Fruit fly (Drosophila melanogaster): ENCODE measurements around the gene S-Lap2.

The S-Lap2 gene

DNA sequence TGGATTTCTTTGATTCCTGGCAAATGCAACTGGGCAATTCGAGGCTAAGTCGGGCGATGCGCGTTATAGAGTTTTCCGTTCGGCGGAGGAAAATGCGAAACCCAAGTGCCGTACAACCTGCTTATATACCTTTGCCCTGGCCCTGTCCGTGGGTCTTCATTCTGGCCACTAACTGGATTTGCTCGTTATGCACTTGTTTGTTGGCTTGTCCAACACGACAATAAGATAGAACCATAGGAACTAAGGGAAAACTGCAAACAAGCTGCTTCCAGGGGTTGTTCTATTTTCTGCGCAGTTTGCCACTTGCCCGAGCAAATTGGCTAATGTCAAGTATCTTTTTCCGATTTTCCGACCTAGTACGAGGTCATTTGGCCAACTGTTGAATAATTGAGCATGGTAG is 29.1 kb downstream of the S-Lap2 start, which contains the start of gene Arr2:
Gene Arr2 (minus strand): TSS at position 101 of the 400 bp plus-strand sequence.
- TF ChIP-seq Myc (optimal IDR thresholded peaks at IDR 0.05): no peak
- TF ChIP-seq psq (optimal IDR thresholded peaks at IDR 0.05): no peak
- no peak for TF ChIP-seq h (optimal IDR thresholded peaks at IDR 0.05)
- no peak for TF ChIP-seq ttk (optimal IDR thresholded peaks at IDR 0.05)
- TF ChIP-seq insv (optimal IDR thresholded peaks at IDR 0.05): no peak
- TF ChIP-seq Sin3A (optimal IDR thresholded peaks at IDR 0.05): no peak

- TF ChIP-seq psq (optimal IDR thresholded peaks at IDR 0.05) (no peak), Myc (optimal IDR thresholded peaks at IDR 0.05) (no peak), h (optimal IDR thresholded peaks at IDR 0.05) (no peak), Sin3A (optimal IDR thresholded peaks at IDR 0.05) (no peak), ttk (optimal IDR thresholded peaks at IDR 0.05) (no peak), insv (optimal IDR thresholded peaks at IDR 0.05) (no peak)
Measured at dm6 chr3L:8651876-8652571, 32.3 kb downstream of the S-Lap2 start.

DNA sequence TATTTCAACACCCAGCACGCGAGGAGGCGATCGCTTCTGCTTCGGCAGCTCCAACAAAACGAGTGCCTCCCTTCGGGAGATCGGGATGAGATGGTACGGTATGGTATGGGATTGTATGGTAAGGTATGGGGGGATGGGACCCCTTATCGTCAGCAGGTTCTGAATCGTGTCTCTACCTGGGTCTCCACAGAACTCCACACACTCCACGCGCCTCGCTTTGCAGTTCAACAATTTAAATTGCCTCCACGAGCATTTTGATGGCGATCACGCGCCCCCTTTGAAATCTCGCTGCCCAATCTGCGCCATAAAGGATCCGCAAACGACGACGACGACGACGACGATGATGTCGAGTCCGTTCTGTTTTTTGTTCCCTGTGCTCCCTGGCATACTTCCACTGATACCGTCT is 32.9 kb downstream of the S-Lap2 start:
- no peak for TF ChIP-seq insv (optimal IDR thresholded peaks at IDR 0.05)
- TF ChIP-seq ttk (optimal IDR thresholded peaks at IDR 0.05): no peak
- TF ChIP-seq h (optimal IDR thresholded peaks at IDR 0.05): no peak
- TF ChIP-seq psq (optimal IDR thresholded peaks at IDR 0.05): no peak
- no peak for TF ChIP-seq Sin3A (optimal IDR thresholded peaks at IDR 0.05)
- no peak for TF ChIP-seq Myc (optimal IDR thresholded peaks at IDR 0.05)

DNA sequence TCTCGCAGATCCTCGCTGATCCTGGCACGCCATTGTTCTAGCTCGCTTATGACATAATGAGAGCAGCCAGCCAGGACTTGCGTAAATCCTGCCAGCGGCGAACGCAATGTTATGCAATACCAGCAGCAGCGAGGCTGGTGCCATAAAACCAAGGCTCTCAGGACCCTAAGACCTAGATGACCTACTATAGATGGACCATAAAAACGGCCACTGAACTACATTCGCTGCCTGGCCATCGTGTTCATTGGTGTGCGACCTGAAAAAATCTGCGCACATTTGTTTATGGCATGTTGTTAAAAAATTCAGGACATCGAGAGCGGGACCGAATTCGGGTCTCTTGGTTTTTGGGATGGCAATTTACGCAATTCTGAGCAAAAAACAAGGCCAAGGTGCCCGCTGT is 33.9 kb downstream of the S-Lap2 start:
- TF ChIP-seq insv (optimal IDR thresholded peaks at IDR 0.05) (no peak), psq (optimal IDR thresholded peaks at IDR 0.05) (no peak), h (optimal IDR thresholded peaks at IDR 0.05) (no peak), Myc (optimal IDR thresholded peaks at IDR 0.05) (no peak), Sin3A (optimal IDR thresholded peaks at IDR 0.05) (no peak), ttk (optimal IDR thresholded peaks at IDR 0.05) (no peak)

- TF ChIP-seq Sin3A (optimal IDR thresholded peaks at IDR 0.05) (no peak), h (optimal IDR thresholded peaks at IDR 0.05) (no peak), ttk (optimal IDR thresholded peaks at IDR 0.05) (no peak), psq (optimal IDR thresholded peaks at IDR 0.05) (no peak), Myc (optimal IDR thresholded peaks at IDR 0.05) (no peak), insv (optimal IDR thresholded peaks at IDR 0.05) (no peak)
Measured at dm6 chr3L:8655217-8655896, 35.7 kb downstream of the S-Lap2 start.

DNA sequence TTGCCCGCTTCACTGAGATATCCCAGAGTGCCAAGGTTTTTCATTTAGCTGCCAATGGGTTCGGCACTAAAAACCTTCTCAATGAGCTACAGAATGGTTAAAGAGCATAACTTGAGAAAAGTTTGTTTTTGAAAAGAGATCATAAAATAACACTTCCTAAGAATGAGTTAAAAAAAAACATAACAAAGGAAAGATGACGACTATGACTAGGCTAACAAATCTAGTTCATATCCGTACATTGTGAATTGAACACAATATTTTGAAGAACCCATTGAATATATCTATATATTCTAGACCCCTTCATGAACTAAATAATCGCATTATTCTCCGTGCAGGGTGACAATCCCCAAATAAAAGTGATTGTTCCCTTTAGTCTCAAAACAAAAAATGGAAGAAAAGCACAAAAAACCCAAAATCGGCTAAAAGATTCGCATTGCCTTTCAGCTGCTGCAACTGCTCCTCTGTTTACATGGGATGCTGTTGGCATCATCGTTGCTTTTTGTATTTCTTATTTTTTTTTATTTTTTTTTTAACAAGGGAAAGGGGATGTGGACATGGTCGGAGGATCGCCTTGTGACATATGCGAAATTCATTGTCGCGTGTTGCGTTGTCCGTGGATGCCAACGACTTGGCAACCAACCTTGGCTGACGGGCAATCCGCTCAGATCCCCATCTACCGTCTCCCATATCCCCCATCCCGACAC is 37.2 kb downstream of the S-Lap2 start:
- no peak for TF ChIP-seq insv (optimal IDR thresholded peaks at IDR 0.05)
- TF ChIP-seq h (optimal IDR thresholded peaks at IDR 0.05): no peak
- no peak for TF ChIP-seq Sin3A (optimal IDR thresholded peaks at IDR 0.05)

- TF ChIP-seq insv (optimal IDR thresholded peaks at IDR 0.05) (no peak), ttk (optimal IDR thresholded peaks at IDR 0.05) (no peak), psq (optimal IDR thresholded peaks at IDR 0.05) (no peak), Myc (optimal IDR thresholded peaks at IDR 0.05) (no peak), Sin3A (optimal IDR thresholded peaks at IDR 0.05) (no peak), h (optimal IDR thresholded peaks at IDR 0.05) (no peak)
Measured at dm6 chr3L:8657429-8657754, 37.7 kb downstream of the S-Lap2 start.

DNA sequence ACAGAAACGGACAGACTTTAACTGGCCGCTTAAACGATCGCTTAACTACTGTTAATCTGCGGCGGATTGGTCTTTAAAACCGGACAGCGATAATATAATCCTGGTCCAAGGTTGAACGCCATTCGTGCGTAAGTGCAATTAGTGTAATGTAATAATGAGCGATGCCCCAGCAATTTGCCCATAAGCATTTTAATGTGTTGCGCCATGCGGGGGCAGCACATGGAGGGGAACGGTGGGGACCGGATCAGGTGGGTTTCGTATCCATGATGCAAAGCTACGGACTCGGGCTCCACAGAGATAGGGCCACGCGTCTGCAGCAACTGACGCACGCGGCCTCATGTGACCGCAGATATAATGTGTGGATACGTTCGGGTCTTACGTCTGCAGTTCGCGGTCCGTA is 38.1 kb downstream of the S-Lap2 start:
- TF ChIP-seq ttk (optimal IDR thresholded peaks at IDR 0.05) (no peak), Myc (optimal IDR thresholded peaks at IDR 0.05) (no peak), psq (optimal IDR thresholded peaks at IDR 0.05) (no peak), h (optimal IDR thresholded peaks at IDR 0.05) (no peak), insv (optimal IDR thresholded peaks at IDR 0.05) (no peak), Sin3A (optimal IDR thresholded peaks at IDR 0.05) (no peak)

DNA sequence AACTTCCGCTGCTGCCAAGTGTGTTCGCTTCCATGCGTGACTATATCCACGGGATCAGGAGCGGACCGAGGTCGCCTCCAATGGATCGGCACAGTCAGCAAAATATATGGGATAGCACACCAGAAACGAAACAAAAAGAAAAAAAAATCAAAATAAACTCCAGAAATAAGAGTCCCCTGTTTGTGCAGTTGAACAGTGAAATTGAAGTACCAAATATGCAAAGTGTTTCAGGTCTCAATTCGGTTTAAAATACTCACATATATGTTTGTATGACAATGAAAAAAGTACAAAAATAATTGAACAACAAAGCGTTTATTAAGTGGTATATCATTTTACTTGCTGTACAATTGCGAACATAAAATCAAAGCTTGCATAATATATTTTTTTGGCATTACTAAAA is 39.9 kb downstream of the S-Lap2 start:
- TF ChIP-seq Sin3A (optimal IDR thresholded peaks at IDR 0.05): no peak
- TF ChIP-seq h (optimal IDR thresholded peaks at IDR 0.05): no peak
- TF ChIP-seq insv (optimal IDR thresholded peaks at IDR 0.05): no peak
- TF ChIP-seq psq (optimal IDR thresholded peaks at IDR 0.05): no peak
- TF ChIP-seq Myc (optimal IDR thresholded peaks at IDR 0.05): no peak

DNA sequence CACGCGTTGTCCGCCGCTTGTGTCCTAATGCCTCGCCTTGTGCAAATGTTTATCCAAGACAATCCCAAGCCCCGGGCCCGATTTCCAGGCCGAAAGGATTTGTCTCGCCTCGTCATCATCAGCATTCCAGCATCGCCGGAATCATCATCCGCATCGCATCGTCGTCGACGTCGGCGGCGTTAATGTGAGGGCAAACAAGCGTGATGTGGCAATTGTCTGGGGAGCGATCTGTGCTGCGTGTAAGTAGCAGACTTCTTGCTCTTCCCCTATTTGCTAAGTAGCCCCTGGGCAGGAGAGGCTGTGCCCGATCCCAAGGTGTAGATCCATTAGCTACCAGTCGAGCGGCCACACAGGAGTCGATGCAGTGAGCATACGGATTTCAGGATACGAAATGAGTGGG is 41.1 kb downstream of the S-Lap2 start:
- TF ChIP-seq ttk (optimal IDR thresholded peaks at IDR 0.05) (no peak), psq (optimal IDR thresholded peaks at IDR 0.05) (no peak), h (optimal IDR thresholded peaks at IDR 0.05) (no peak), Myc (optimal IDR thresholded peaks at IDR 0.05) (no peak), Sin3A (optimal IDR thresholded peaks at IDR 0.05) (no peak)

DNA sequence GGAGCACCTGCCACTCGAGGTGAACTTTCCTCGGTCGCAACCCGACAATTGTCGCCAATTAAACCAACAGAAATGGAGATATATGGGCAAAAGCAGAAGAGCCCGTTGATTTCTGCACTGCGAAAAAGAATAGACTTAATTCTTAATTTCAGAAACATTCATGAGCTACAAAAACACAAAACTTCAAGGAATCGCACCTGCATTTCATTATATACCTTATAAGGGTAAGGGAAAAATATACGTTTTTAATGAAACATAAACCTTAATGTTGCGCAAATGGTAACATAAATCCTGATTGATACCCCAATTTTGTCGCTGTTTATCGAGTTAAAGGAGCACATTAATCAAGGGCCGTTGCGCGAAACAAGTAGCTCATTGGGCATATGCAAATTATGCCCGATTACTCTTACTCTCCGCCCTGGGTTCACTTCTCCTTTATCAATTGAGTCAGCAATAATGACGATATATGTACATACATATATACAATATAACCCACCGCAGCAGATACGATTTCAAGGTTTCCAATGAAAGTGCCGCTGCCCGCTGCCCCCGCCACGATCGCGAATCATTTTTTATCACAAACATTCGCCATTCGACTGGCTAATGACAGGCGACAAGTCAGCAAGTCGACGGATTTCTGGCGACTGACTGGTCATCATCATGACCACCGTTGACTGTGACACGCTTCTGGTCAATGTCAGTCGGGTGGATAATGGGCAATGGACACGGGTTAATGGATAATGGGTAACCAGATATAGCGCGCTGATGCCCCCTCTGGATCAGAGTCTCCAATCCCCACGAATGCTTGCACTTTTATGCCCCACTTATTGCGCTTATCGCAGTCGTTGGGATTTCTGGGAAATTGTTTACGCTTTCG is 42.3 kb downstream of the S-Lap2 start:
- TF ChIP-seq Sin3A (optimal IDR thresholded peaks at IDR 0.05) (no peak), insv (optimal IDR thresholded peaks at IDR 0.05) (no peak), ttk (optimal IDR thresholded peaks at IDR 0.05) (no peak), psq (optimal IDR thresholded peaks at IDR 0.05) (no peak), h (optimal IDR thresholded peaks at IDR 0.05) (no peak), Myc (optimal IDR thresholded peaks at IDR 0.05) (no peak)

Data from Kc167 (cell line).